Worm (Caenorhabditis elegans) whole organism, L2 larva: ENCODE results near the gene hpl-2.

ENCODE experiments used
- C34F6.9 ChIP-seq: fragments of 150-350 bp; optimal IDR thresholded peaks from 2 replicates; lab custom pipeline; 2014; ENCODE audit warnings: missing biosample characterization, missing genetic modification characterization
- F13H6.1 ChIP-seq: sonication (generic microtip); optimal IDR thresholded peaks from 2 replicates; lab custom pipeline; 2016; ENCODE audit warnings: missing genetic modification characterization, missing compliant biosample characterization
- R02D3.7 ChIP-seq: fragments of 150-350 bp; optimal IDR thresholded peaks from 2 replicates; lab custom pipeline; 2014; ENCODE audit warnings: missing biosample characterization, missing genetic modification characterization
- Y55F3AM.14 ChIP-seq: fragments of 200-800 bp; sonication (Bioruptor generic); optimal IDR thresholded peaks from 2 replicates; lab custom pipeline; 2018; ENCODE audit warnings: mild to moderate bottlenecking, missing genetic modification characterization, missing compliant biosample characterization
- ZK546.5 ChIP-seq: sonication (generic microtip); optimal IDR thresholded peaks from 2 replicates; lab custom pipeline; 2017; ENCODE audit warnings: missing biosample characterization, missing genetic modification characterization
- alr-1 ChIP-seq: fragments of 150-350 bp; optimal IDR thresholded peaks from 2 replicates; lab custom pipeline; 2014; ENCODE audit warnings: missing biosample characterization, missing genetic modification characterization
- aly-2 ChIP-seq: fragments of 150-350 bp; optimal IDR thresholded peaks from 2 replicates; lab custom pipeline; 2014; ENCODE audit warnings: missing biosample characterization, missing genetic modification characterization
- ama-1 ChIP-seq: fragments of 150-350 bp; optimal IDR thresholded peaks from 2 replicates; lab custom pipeline; 2018; ENCODE audit warnings: inconsistent platforms
- blmp-1 ChIP-seq: sonication (generic microtip); optimal IDR thresholded peaks from 2 replicates; lab custom pipeline; 2017; ENCODE audit warnings: missing genetic modification characterization, mild to moderate bottlenecking, missing compliant biosample characterization, antibody characterized with exemption, moderate library complexity; ENCODE audit not compliant: insufficient read depth
- ceh-16 ChIP-seq: fragments of 150-350 bp; optimal IDR thresholded peaks from 2 replicates; lab custom pipeline; 2014; ENCODE audit warnings: missing biosample characterization, missing genetic modification characterization
- ceh-82 ChIP-seq: fragments of 150-350 bp; optimal IDR thresholded peaks from 2 replicates; lab custom pipeline; 2014; ENCODE audit warnings: missing biosample characterization, missing genetic modification characterization
- crh-2 ChIP-seq: sonication (generic microtip); optimal IDR thresholded peaks from 2 replicates; lab custom pipeline; 2017; ENCODE audit warnings: missing biosample characterization, missing genetic modification characterization
- dmd-4 ChIP-seq: sonication (generic microtip); optimal IDR thresholded peaks from 2 replicates; lab custom pipeline; 2017; ENCODE audit warnings: missing biosample characterization, missing genetic modification characterization
- egl-27 ChIP-seq: sonication (generic microtip); optimal IDR thresholded peaks from 3 replicates; lab custom pipeline; 2017; ENCODE audit warnings: missing biosample characterization, missing genetic modification reagents, missing genetic modification characterization
- elt-1 ChIP-seq: fragments of 150-350 bp; optimal IDR thresholded peaks from 2 replicates; lab custom pipeline; 2014; ENCODE audit warnings: missing biosample characterization, missing genetic modification characterization
- elt-3 ChIP-seq: sonication (generic microtip); optimal IDR thresholded peaks from 2 replicates; lab custom pipeline; 2017; ENCODE audit warnings: missing biosample characterization, missing genetic modification characterization
- fos-1 ChIP-seq: fragments of 150-350 bp; optimal IDR thresholded peaks from 2 replicates; lab custom pipeline; 2014; ENCODE audit warnings: missing biosample characterization, missing genetic modification characterization
- gmeb-1 ChIP-seq: fragments of 150-350 bp; optimal IDR thresholded peaks from 2 replicates; lab custom pipeline; 2014; ENCODE audit warnings: missing biosample characterization, missing genetic modification characterization
- lin-11 ChIP-seq: fragments of 150-350 bp; sonication (generic microtip); optimal IDR thresholded peaks from 2 replicates; lab custom pipeline; 2014; ENCODE audit warnings: missing biosample characterization, missing genetic modification characterization, inconsistent platforms, mixed read lengths
- lin-13 ChIP-seq: fragments of 150-350 bp; optimal IDR thresholded peaks from 2 replicates; lab custom pipeline; 2014; ENCODE audit warnings: missing biosample characterization, missing genetic modification reagents, missing genetic modification characterization
- lin-39 ChIP-seq: fragments of 150-350 bp; optimal IDR thresholded peaks from 2 replicates; lab custom pipeline; 2014; ENCODE audit warnings: missing biosample characterization, missing genetic modification reagents, missing genetic modification characterization
- lsy-2 ChIP-seq, 2 experiments: fragments of 150-350 bp in 1 of 2; sonication (generic microtip) in 1 of 2; optimal IDR thresholded peaks; 2 replicates each; lab custom pipeline; 2014 to 2017; ENCODE audit warnings: missing biosample characterization in 2 of 2, missing genetic modification characterization in 2 of 2
- mab-5 ChIP-seq: fragments of 150-350 bp; optimal IDR thresholded peaks from 2 replicates; lab custom pipeline; 2014; ENCODE audit warnings: missing biosample characterization, missing genetic modification characterization
- mbf-1 ChIP-seq: sonication (generic microtip); optimal IDR thresholded peaks from 2 replicates; lab custom pipeline; 2017; ENCODE audit warnings: missing biosample characterization, missing genetic modification characterization
- mdl-1 ChIP-seq, 2 experiments: fragments of 150-350 bp in 1 of 2; sonication (generic microtip) in 1 of 2; optimal IDR thresholded peaks; 2 replicates each; lab custom pipeline; 2017; ENCODE audit warnings: missing biosample characterization in 2 of 2, missing genetic modification characterization in 2 of 2
- nhr-10 ChIP-seq: sonication (generic microtip); optimal IDR thresholded peaks from 2 replicates; lab custom pipeline; 2017; ENCODE audit warnings: missing biosample characterization, missing genetic modification characterization
- nhr-11 ChIP-seq: fragments of 150-350 bp; optimal IDR thresholded peaks from 2 replicates; lab custom pipeline; 2014; ENCODE audit warnings: missing biosample characterization, missing genetic modification characterization
- nhr-12 ChIP-seq: fragments of 150-350 bp; optimal IDR thresholded peaks from 2 replicates; lab custom pipeline; 2014; ENCODE audit warnings: missing biosample characterization, missing genetic modification characterization
- nhr-129 ChIP-seq: fragments of 150-350 bp; optimal IDR thresholded peaks from 2 replicates; lab custom pipeline; 2014; ENCODE audit warnings: missing biosample characterization, missing genetic modification characterization
- nhr-21 ChIP-seq: fragments of 150-350 bp; optimal IDR thresholded peaks from 2 replicates; lab custom pipeline; 2014; ENCODE audit warnings: missing biosample characterization, missing genetic modification characterization
- nhr-23 ChIP-seq: fragments of 150-350 bp; optimal IDR thresholded peaks from 2 replicates; lab custom pipeline; 2014; ENCODE audit warnings: missing biosample characterization, missing genetic modification reagents, missing genetic modification characterization
- nhr-237 ChIP-seq: fragments of 150-350 bp; optimal IDR thresholded peaks from 2 replicates; lab custom pipeline; 2014; ENCODE audit warnings: missing biosample characterization, missing genetic modification characterization
- nhr-25 ChIP-seq: fragments of 150-350 bp; sonication (generic microtip); optimal IDR thresholded peaks from 3 replicates; lab custom pipeline; 2014; ENCODE audit warnings: missing biosample characterization, missing genetic modification characterization
- nhr-6 ChIP-seq: fragments of 150-350 bp; optimal IDR thresholded peaks from 2 replicates; lab custom pipeline; 2014; ENCODE audit warnings: missing biosample characterization, missing genetic modification characterization
- nhr-77 ChIP-seq: fragments of 150-350 bp; optimal IDR thresholded peaks from 2 replicates; lab custom pipeline; 2014; ENCODE audit warnings: missing biosample characterization, missing genetic modification characterization
- peb-1 ChIP-seq: fragments of 150-350 bp; optimal IDR thresholded peaks from 2 replicates; lab custom pipeline; 2014; ENCODE audit warnings: missing biosample characterization, missing genetic modification characterization
- sem-4 ChIP-seq: fragments of 150-350 bp; optimal IDR thresholded peaks from 2 replicates; lab custom pipeline; 2014; ENCODE audit warnings: missing biosample characterization, missing genetic modification reagents, missing genetic modification characterization
- skn-1 ChIP-seq: sonication (generic microtip); optimal IDR thresholded peaks from 2 replicates; lab custom pipeline; 2017; ENCODE audit warnings: missing biosample characterization, missing genetic modification characterization
- sma-3 ChIP-seq: sonication (generic microtip); optimal IDR thresholded peaks from 2 replicates; lab custom pipeline; 2016; ENCODE audit warnings: missing genetic modification reagents, missing genetic modification characterization, missing compliant biosample characterization
- sma-9 ChIP-seq, 2 experiments: fragments of 150-350 bp in 1 of 2; sonication (generic microtip) in 1 of 2; optimal IDR thresholded peaks; 2 replicates each; lab custom pipeline; 2014 to 2016; ENCODE audit warnings: missing genetic modification characterization in 2 of 2, mild to moderate bottlenecking in 1 of 2, missing biosample characterization in 1 of 2, missing compliant biosample characterization in 1 of 2, missing genetic modification reagents in 1 of 2, moderate library complexity in 1 of 2
- snpc-4 ChIP-seq: fragments of 150-350 bp; optimal IDR thresholded peaks from 2 replicates; lab custom pipeline; 2014; ENCODE audit warnings: missing biosample characterization, missing genetic modification characterization
- unc-39 ChIP-seq: fragments of 150-350 bp; optimal IDR thresholded peaks from 2 replicates; lab custom pipeline; 2014; ENCODE audit warnings: missing biosample characterization, missing genetic modification characterization
- unc-55 ChIP-seq: fragments of 150-350 bp; sonication (generic microtip); optimal IDR thresholded peaks from 3 replicates; lab custom pipeline; 2014; ENCODE audit warnings: missing biosample characterization, missing genetic modification reagents, missing genetic modification characterization
- unc-62 ChIP-seq: fragments of 150-350 bp; optimal IDR thresholded peaks from 2 replicates; lab custom pipeline; 2014; ENCODE audit warnings: missing biosample characterization, missing genetic modification reagents, missing genetic modification characterization
- zag-1 ChIP-seq: fragments of 150-350 bp; optimal IDR thresholded peaks from 2 replicates; lab custom pipeline; 2014; ENCODE audit warnings: missing biosample characterization, missing genetic modification characterization
- ztf-1 ChIP-seq: fragments of 200-800 bp; sonication (Bioruptor generic); conservative IDR thresholded peaks from 2 replicates; pipeline ENCODE4 v1.3.6; 2022; ENCODE audit warnings: missing genetic modification characterization, missing compliant biosample characterization
- ztf-11 ChIP-seq: sonication (generic microtip); optimal IDR thresholded peaks from 2 replicates; lab custom pipeline; 2017; ENCODE audit warnings: missing biosample characterization, missing genetic modification characterization
- ztf-4 ChIP-seq: fragments of 150-350 bp; optimal IDR thresholded peaks from 2 replicates; lab custom pipeline; 2014; ENCODE audit warnings: missing biosample characterization, missing genetic modification characterization

Gene hpl-2

DNA sequence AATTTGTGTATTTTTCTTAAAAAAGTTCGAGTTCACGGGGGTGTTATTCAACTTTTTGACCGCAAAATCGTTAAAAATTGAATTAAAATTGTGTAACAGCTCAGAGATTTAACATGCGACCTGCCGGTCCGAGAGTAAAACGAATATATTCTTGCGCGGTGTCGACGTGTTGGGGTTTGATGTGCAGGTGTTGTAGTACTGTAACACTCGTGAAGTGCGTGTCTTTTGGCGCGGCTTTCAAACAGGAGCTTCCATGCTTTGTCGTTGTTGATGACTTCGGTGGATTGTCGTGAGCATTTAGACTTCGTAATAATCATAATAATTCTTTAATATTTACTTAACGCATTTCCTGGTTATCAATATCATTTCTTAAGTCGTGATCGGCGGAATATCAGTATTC is 24.8 kb downstream of the hpl-2 start, which contains the start of gene tat-3:
tat-3 (minus strand) TSS at position 196 of the 400 bp plus-strand sequence.
- TF ChIP-seq nhr-77 (tag; lab: Kevin White, UChicago) = no peak
- no peak for TF ChIP-seq ZK546.5 (tag; lab: Kevin White, UChicago)
- no peak for TF ChIP-seq mbf-1 (tag; lab: Kevin White, UChicago)
- no peak for TF ChIP-seq sem-4 (tag; lab: Kevin White, UChicago)
- TF ChIP-seq mab-5 = no peak
- TF ChIP-seq nhr-6 (tag; lab: Kevin White, UChicago) = no peak
- no peak for TF ChIP-seq ztf-1
- no peak for TF ChIP-seq snpc-4 (tag; lab: Kevin White, UChicago)
- no peak for TF ChIP-seq nhr-10 (tag; lab: Kevin White, UChicago)
- TF ChIP-seq sma-3 (GFP tag; lab: Kevin White, UChicago) = no peak
- TF ChIP-seq, all 48 proteins: peak for 0

DNA sequence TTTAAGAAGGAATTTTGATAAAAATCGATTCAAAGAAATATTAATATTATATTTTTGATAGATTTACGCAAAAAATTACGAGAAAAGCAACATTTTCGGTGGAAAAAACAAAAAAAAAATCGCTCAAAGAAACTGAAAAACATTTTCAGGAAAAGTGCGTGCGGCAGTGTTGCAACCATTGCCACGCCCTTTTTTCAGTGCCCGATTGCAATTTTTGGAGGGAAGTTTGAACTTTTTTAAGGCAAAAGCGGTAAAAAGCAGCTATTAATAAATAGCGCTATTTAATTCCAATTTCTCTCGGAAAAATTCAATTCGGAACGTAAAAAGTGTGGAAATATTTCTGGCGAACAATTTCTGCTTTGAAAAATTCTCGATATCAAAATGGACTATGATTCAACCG is 34.3 kb downstream of the hpl-2 start:
- TF ChIP-seq ZK546.5 (tag; lab: Kevin White, UChicago) (no peak), lsy-2 (tag; optimal IDR thresholded peaks at IDR 0.05; lab: Kevin White, UChicago) (no peak), ztf-1 (no peak), unc-55 (GFP tag; lab: Kevin White, UChicago) (no peak)
- TF ChIP-seq, all 48 proteins: peak for 0

DNA sequence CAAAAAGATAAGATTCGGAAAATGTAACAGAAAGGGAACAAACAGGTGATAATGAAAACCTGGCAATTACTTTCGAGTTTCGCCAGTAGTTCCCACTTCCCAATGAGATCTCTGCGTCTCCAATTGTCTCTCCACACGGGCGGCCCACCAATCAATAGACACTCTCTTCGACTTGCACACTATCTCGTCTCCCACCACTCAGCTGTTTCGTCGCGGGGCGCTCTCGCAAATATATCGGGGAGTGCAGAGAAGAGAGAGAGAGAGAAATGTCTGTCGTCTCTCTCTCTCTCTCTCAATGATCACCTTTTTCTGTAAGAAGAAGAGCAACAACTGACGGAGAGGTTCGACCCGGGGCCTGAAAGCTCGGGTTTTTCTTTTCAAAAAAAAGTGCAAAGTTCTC is 35.2 kb downstream of the hpl-2 start:
- TF ChIP-seq mdl-1 (tag; optimal IDR thresholded peaks at IDR 0.05; lab: Kevin White, UChicago) (peak; percentile 50 to 69), mab-5 (peak; percentile 66), nhr-11 (no peak), unc-55 (GFP tag; lab: Kevin White, UChicago) (peak; percentile 87), elt-1 (tag; lab: Kevin White, UChicago) (no peak), gmeb-1 (tag; lab: Kevin White, UChicago) (peak; percentile 77), mbf-1 (tag; lab: Kevin White, UChicago) (no peak), sma-9 (GFP tag; optimal IDR thresholded peaks at IDR 0.05; lab: Kevin White, UChicago) (peak; percentile 95), sma-9 (tag; optimal IDR thresholded peaks at IDR 0.05; lab: Kevin White, UChicago) (no peak), nhr-237 (tag; lab: Kevin White, UChicago) (peak; percentile 31), blmp-1 (peak; percentile 35), ztf-1 (no peak), lin-11 (tag; lab: Kevin White, UChicago) (peak; percentile 58), egl-27 (tag; lab: Kevin White, UChicago) (peak; percentile 83), lin-39 (tag; lab: Kevin White, UChicago) (no peak), fos-1 (tag; lab: Kevin White, UChicago) (peak; percentile 88), skn-1 (tag; lab: Kevin White, UChicago) (no peak), ama-1 (lab: Kevin White, UChicago) (no peak), ztf-11 (tag; lab: Kevin White, UChicago) (no peak), sma-3 (GFP tag; lab: Kevin White, UChicago) (peak; percentile 83), snpc-4 (tag; lab: Kevin White, UChicago) (peak; percentile 19), sem-4 (tag; lab: Kevin White, UChicago) (peak; percentile 85), nhr-6 (tag; lab: Kevin White, UChicago) (no peak), elt-3 (no peak), aly-2 (no peak), R02D3.7 (no peak), dmd-4 (no peak), nhr-129 (peak; percentile 85), alr-1 (tag; lab: Kevin White, UChicago) (no peak), nhr-25 (tag; lab: Kevin White, UChicago) (peak; percentile 38), nhr-77 (tag; lab: Kevin White, UChicago) (peak; percentile 31), ztf-4 (peak; percentile 87), crh-2 (tag; lab: Kevin White, UChicago) (peak; percentile 83), nhr-10 (tag; lab: Kevin White, UChicago) (no peak), lin-13 (GFP tag; lab: Kevin White, UChicago) (peak; percentile 66), ceh-82 (tag; lab: Kevin White, UChicago) (no peak), lsy-2 (tag; optimal IDR thresholded peaks at IDR 0.05; lab: Kevin White, UChicago) (peak; percentile 57 to 87), Y55F3AM.14 (GFP tag; lab: Kevin White, UChicago) (peak; percentile 9), zag-1 (tag; lab: Kevin White, UChicago) (peak; percentile 43), unc-62 (GFP tag; lab: Kevin White, UChicago) (no peak), nhr-12 (no peak), C34F6.9 (tag; lab: Kevin White, UChicago) (peak; percentile 92), nhr-21 (tag; lab: Kevin White, UChicago) (peak; percentile 73), peb-1 (no peak), ceh-16 (tag; lab: Kevin White, UChicago) (peak; percentile 56), ZK546.5 (tag; lab: Kevin White, UChicago) (no peak), F13H6.1 (tag; lab: Kevin White, UChicago) (peak; percentile 96), nhr-23 (tag; lab: Kevin White, UChicago) (no peak), unc-39 (tag; lab: Kevin White, UChicago) (no peak)
